Worm (Caenorhabditis elegans) whole organism, early embryonic: ENCODE measurements around the gene srt-40.

ENCODE experiments used
- B0310.2 ChIP-seq: sonication (generic microtip); optimal IDR thresholded peaks from 2 replicates; lab custom pipeline; 2016; ENCODE audit warnings: mild to moderate bottlenecking, missing genetic modification characterization, missing compliant biosample characterization
- F13C5.2 ChIP-seq: sonication (generic microtip); optimal IDR thresholded peaks from 2 replicates; lab custom pipeline; 2017; ENCODE audit warnings: mild to moderate bottlenecking, missing genetic modification characterization, inconsistent platforms, missing compliant biosample characterization
- aly-1 ChIP-seq: sonication (generic microtip); optimal IDR thresholded peaks from 2 replicates; lab custom pipeline; 2016; ENCODE audit warnings: missing genetic modification characterization, missing compliant biosample characterization
- ama-1 ChIP-seq: fragments of 150-350 bp; optimal IDR thresholded peaks from 2 replicates; lab custom pipeline; 2014
- ceh-13 ChIP-seq: fragments of 200-800 bp; sonication (Bioruptor generic); optimal IDR thresholded peaks from 2 replicates; lab custom pipeline; 2018; ENCODE audit warnings: mild to moderate bottlenecking, missing genetic modification characterization, missing compliant biosample characterization
- ceh-36 ChIP-seq: sonication (generic microtip); optimal IDR thresholded peaks from 2 replicates; lab custom pipeline; 2016; ENCODE audit warnings: missing genetic modification characterization, inconsistent platforms, missing compliant biosample characterization
- ets-7 ChIP-seq: sonication (generic microtip); optimal IDR thresholded peaks from 2 replicates; lab custom pipeline; 2016; ENCODE audit warnings: missing genotype, missing genetic modification characterization, missing compliant biosample characterization
- flt-1 ChIP-seq: fragments of 200-800 bp; sonication (Bioruptor generic); IDR thresholded peaks from 2 replicates; pipeline ENCODE4 v1.3.6; 2022; ENCODE audit warnings: missing genetic modification characterization, missing compliant biosample characterization
- hmbx-1 ChIP-seq: sonication (generic microtip); optimal IDR thresholded peaks from 2 replicates; lab custom pipeline; 2016; ENCODE audit warnings: mild to moderate bottlenecking, missing genetic modification characterization, missing compliant biosample characterization
- hmg-4 ChIP-seq: fragments of 200-800 bp; sonication (Bioruptor generic); optimal IDR thresholded peaks from 2 replicates; lab custom pipeline; 2018; ENCODE audit warnings: mild to moderate bottlenecking, missing genetic modification characterization, missing compliant biosample characterization
- hnd-1 ChIP-seq: sonication (generic microtip); optimal IDR thresholded peaks from 2 replicates; lab custom pipeline; 2016; ENCODE audit warnings: missing genetic modification characterization, missing compliant biosample characterization
- pes-1 ChIP-seq: fragments of 200-800 bp; sonication (Bioruptor generic); IDR thresholded peaks from 2 replicates; pipeline ENCODE4 v1.3.6; 2022; ENCODE audit warnings: missing genetic modification reagents, missing genetic modification characterization, missing compliant biosample characterization
- scrt-1 ChIP-seq: fragments of 200-800 bp; sonication (Bioruptor generic); IDR thresholded peaks from 2 replicates; pipeline ENCODE4 v1.3.6; 2022; ENCODE audit warnings: missing genetic modification characterization, missing compliant biosample characterization
- sea-1 ChIP-seq: fragments of 200-800 bp; sonication (Bioruptor generic); conservative IDR thresholded peaks from 2 replicates; pipeline ENCODE4 v1.3.6; 2022; ENCODE audit warnings: missing genetic modification characterization, missing compliant biosample characterization
- tbx-11 ChIP-seq: fragments of 200-800 bp; sonication (Bioruptor generic); IDR thresholded peaks from 2 replicates; pipeline ENCODE4 v1.3.6; 2022; ENCODE audit warnings: missing genetic modification characterization, missing compliant biosample characterization
- tbx-37 ChIP-seq: fragments of 200-800 bp; sonication (Bioruptor generic); conservative IDR thresholded peaks from 2 replicates; pipeline ENCODE4 v1.3.6; 2022; ENCODE audit warnings: missing genetic modification reagents, missing genetic modification characterization, missing compliant biosample characterization
- tra-4 ChIP-seq: sonication (generic microtip); optimal IDR thresholded peaks from 2 replicates; lab custom pipeline; 2017; ENCODE audit warnings: missing genetic modification characterization, missing compliant biosample characterization

srt-40 gene

DNA sequence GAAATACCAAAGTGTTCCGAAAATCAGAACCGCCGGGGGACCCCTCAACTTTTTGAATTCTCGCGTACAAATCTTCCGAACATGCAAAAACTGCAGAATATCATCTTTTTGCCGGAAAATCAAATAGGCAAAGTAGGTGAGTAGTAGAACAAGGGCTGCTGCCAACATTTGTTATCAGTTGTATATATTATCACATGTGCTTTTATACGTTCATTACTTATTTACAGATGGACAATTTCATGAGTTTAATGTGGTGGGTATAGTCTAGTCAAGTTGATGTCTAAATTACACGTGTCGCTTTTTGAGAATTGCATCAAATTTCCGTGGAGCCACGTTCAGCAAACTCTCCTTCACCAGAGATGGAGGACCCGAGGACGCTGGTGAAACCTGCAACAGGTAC is 4.8 kb downstream of the srt-40 start, which contains the start of gene cyp-32B1:
cyp-32B1 (minus strand) TSS at position 176 of the 400 bp plus-strand sequence.
- no peak for TF ChIP-seq hmbx-1 (tag; lab: Kevin White, UChicago)
- no peak for TF ChIP-seq F13C5.2 (tag; lab: Kevin White, UChicago)
- no peak for TF ChIP-seq sea-1 (GFP tag; lab: Robert Waterston, UW)

DNA sequence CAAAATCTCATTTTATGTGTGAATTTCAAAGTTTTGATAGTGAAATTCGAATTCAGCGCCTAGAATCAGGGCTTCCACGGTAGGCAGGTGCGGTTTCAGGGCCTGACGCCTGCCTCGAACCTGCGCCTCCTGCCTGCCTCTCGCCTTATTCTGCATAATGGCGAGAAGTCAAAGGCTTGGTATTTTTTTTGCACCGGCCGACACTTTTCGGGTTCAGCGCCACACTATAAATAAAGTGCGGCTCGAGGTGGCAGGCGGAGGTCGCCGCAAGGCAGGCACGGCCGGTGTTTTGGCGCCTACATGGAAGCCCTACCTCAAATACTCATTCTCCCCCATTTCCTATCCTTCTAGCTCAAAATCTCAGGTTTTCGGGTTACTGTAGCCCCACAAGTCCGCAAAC is 5.7 kb downstream of the srt-40 start:
- no peak for TF ChIP-seq sea-1 (GFP tag; lab: Robert Waterston, UW)
- TF ChIP-seq ets-7 (tag; lab: Kevin White, UChicago) = no peak
- no peak for TF ChIP-seq tbx-11 (GFP tag; lab: Robert Waterston, UW)
- no peak for TF ChIP-seq flt-1 (GFP tag; lab: Robert Waterston, UW)
- no peak for TF ChIP-seq hmbx-1 (tag; lab: Kevin White, UChicago)
- TF ChIP-seq hmg-4 (GFP tag; lab: Kevin White, UChicago) = no peak
- no peak for TF ChIP-seq pes-1 (GFP tag; lab: Robert Waterston, UW)
- TF ChIP-seq ceh-13 (GFP tag; lab: Kevin White, UChicago) = no peak
- no peak for TF ChIP-seq ceh-36 (tag; lab: Kevin White, UChicago)
- TF ChIP-seq tbx-37 (GFP tag; lab: Robert Waterston, UW) = no peak
- no peak for TF ChIP-seq F13C5.2 (tag; lab: Kevin White, UChicago)
- no peak for TF ChIP-seq aly-1 (tag; lab: Kevin White, UChicago)
- no peak for TF ChIP-seq B0310.2 (tag; lab: Kevin White, UChicago)
- no peak for TF ChIP-seq hnd-1
- TF ChIP-seq ama-1 (lab: Kevin White, UChicago) = no peak

DNA sequence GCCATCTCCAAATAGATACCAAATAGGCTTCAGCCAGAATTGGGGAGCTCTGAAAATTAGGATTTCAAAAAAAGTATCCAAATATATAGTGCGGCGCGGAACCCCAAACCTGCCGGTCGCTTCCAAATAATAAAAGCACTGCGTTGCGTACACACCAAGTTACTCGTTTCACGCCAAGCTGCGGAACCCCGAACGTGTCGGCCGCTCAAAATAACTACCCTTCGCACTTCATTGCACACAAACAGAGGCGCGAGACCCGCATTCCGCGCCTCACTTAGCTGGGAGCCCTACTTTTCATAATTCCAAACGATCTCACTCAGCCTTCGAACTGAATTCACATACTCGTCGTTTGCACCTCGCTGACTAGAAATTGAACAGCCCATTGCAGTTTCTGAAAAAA is 6.5 kb downstream of the srt-40 start:
- TF ChIP-seq ceh-13 (GFP tag; lab: Kevin White, UChicago) = no peak

DNA sequence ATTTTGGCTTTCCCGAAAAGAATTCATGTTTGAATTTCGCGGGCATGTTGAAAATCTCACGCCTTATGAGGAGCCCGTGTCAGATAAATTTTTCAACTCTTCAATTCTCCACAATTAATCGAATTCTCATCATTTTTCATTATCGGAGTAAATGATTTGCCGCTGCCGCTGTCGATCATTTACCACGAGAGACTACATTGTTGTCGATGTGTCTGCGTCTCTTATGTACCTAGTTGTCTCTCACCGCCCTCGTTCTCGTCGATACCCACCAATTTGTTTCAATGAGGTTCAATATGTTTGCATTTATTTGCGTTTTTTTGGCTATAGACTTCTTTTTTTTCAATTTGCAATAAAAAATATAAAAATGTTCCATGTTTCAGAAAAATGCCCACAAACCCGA is 14.0 kb downstream of the srt-40 start, which contains the start of gene nhr-13:
nhr-13 (plus strand) TSS at position 369 of the 400 bp plus-strand sequence.
- no peak for TF ChIP-seq tra-4 (tag; lab: Kevin White, UChicago)
- TF ChIP-seq B0310.2 (tag; lab: Kevin White, UChicago) = no peak
- TF ChIP-seq flt-1 (GFP tag; lab: Robert Waterston, UW) = no peak
- TF ChIP-seq pes-1 (GFP tag; lab: Robert Waterston, UW) = no peak
- TF ChIP-seq scrt-1 (GFP tag; lab: Robert Waterston, UW) = no peak
- no peak for TF ChIP-seq hnd-1
- TF ChIP-seq tbx-11 (GFP tag; lab: Robert Waterston, UW) = no peak
- no peak for TF ChIP-seq aly-1 (tag; lab: Kevin White, UChicago)
- TF ChIP-seq F13C5.2 (tag; lab: Kevin White, UChicago) = no peak
- no peak for TF ChIP-seq ama-1 (lab: Kevin White, UChicago)
- TF ChIP-seq hmbx-1 (tag; lab: Kevin White, UChicago) = no peak
- TF ChIP-seq tbx-37 (GFP tag; lab: Robert Waterston, UW) = no peak
- TF ChIP-seq ceh-36 (tag; lab: Kevin White, UChicago) = no peak
- no peak for TF ChIP-seq ets-7 (tag; lab: Kevin White, UChicago)
- TF ChIP-seq ceh-13 (GFP tag; lab: Kevin White, UChicago) = no peak
- no peak for TF ChIP-seq sea-1 (GFP tag; lab: Robert Waterston, UW)

DNA sequence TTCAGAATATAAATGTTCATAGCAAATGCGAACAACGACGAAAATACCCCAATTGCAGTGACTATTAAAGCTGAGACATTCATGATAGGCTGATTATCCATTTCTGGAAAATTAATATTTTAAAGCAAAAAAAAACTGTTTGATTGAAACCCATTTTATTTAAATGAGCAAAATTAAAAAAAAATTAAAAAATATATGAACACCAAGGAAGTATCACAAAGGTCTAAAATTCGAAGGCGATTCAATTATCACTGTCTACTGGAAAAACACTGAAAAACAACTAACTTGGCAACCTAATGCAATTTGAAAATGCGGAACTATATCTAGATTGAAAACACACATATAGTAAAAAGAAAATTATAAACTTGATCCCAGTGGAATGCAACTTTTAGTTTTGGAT is 15.0 kb downstream of the srt-40 start, which contains the start of gene srbc-42:
srbc-42 (minus strand) TSS at position 101 of the 400 bp plus-strand sequence.
- TF ChIP-seq ceh-13 (GFP tag; lab: Kevin White, UChicago) (no peak), pes-1 (GFP tag; lab: Robert Waterston, UW) (no peak), sea-1 (GFP tag; lab: Robert Waterston, UW) (no peak), tbx-37 (GFP tag; lab: Robert Waterston, UW) (no peak), ama-1 (lab: Kevin White, UChicago) (no peak)

DNA sequence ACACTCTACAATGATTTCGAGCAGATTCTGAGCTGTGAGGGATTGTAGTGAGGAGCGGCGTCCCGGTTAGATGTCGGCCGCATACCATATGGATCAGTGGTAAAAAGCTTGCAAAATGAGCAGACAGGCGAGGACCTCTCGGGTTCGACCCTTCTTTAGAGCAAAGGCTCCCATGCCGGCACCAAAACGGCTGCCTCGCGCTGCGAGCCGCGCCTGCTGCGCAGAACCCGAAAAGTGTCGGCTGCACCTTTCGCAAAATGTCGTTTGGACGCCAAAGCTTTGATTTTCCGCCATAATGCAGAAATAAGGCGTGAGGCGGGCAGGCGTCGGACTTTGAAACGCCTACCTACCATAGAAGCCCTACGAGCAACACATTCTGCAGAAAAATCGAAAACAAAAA is 15.7 kb downstream of the srt-40 start:
- TF ChIP-seq hmbx-1 (tag; lab: Kevin White, UChicago) (no peak), aly-1 (tag; lab: Kevin White, UChicago) (no peak), hnd-1 (no peak), sea-1 (GFP tag; lab: Robert Waterston, UW) (no peak), tbx-11 (GFP tag; lab: Robert Waterston, UW) (no peak)

DNA sequence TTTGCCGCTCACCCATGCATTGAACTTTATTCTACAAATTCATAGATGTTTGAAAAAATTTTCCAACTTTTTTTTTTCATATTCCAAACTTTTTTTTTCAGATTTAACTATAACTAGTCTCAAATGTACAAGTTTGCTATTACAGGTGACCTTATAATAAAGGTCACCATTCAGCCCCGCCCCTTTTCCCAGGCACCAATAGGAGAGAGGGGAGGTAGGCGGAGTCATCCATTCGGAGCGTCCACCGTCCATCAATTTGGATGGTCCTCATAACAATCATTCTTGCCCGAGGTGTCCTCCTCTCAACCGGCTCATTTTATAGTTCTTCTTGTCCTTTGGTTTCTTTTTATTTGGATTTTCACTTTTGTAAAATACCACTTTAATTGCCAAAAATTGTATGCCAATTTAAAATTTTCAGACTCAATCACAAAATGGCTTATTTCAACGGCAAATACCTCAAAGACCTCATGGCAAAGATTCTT is 18.2 kb downstream of the srt-40 start, which contains the start of gene Y5H2B.3:
Y5H2B.3 (plus strand) TSS at position 432 of the 482 bp plus-strand sequence.
- TF ChIP-seq tbx-37 (GFP tag; lab: Robert Waterston, UW) (no peak), ama-1 (lab: Kevin White, UChicago) (no peak), hmbx-1 (tag; lab: Kevin White, UChicago) (no peak), flt-1 (GFP tag; lab: Robert Waterston, UW) (no peak), ceh-13 (GFP tag; lab: Kevin White, UChicago) (no peak), aly-1 (tag; lab: Kevin White, UChicago) (no peak), tbx-11 (GFP tag; lab: Robert Waterston, UW) (no peak), pes-1 (GFP tag; lab: Robert Waterston, UW) (no peak), scrt-1 (GFP tag; lab: Robert Waterston, UW) (no peak), tra-4 (tag; lab: Kevin White, UChicago) (no peak), hmg-4 (GFP tag; lab: Kevin White, UChicago) (no peak), ets-7 (tag; lab: Kevin White, UChicago) (no peak)

DNA sequence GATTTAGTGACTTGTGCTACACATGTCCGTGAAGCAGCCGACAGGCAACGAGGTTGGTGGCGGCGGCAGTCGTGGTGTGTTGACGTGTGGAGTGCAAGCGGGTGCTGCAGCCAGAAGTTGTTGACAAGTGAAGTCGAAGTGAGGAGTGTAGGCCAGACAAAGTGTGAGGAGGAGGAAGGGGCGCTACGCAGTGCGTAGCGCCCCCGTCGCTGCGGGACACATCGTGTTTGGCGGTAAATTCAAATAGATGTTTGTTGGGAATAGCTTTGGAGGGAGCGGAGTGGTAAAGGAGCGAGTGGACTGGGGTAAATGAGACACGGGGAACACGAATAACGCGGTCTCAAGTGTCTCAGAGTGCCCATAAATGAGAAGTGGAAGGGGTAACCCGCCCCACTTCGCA is 20.6 kb downstream of the srt-40 start:
- TF ChIP-seq F13C5.2 (tag; lab: Kevin White, UChicago) (no peak), ceh-13 (GFP tag; lab: Kevin White, UChicago) (no peak), aly-1 (tag; lab: Kevin White, UChicago) (no peak), scrt-1 (GFP tag; lab: Robert Waterston, UW) (no peak), pes-1 (GFP tag; lab: Robert Waterston, UW) (no peak), tra-4 (tag; lab: Kevin White, UChicago) (no peak), ama-1 (lab: Kevin White, UChicago) (no peak), hnd-1 (no peak), B0310.2 (tag; lab: Kevin White, UChicago) (no peak), flt-1 (GFP tag; lab: Robert Waterston, UW) (no peak), hmbx-1 (tag; lab: Kevin White, UChicago) (no peak), ets-7 (tag; lab: Kevin White, UChicago) (no peak), hmg-4 (GFP tag; lab: Kevin White, UChicago) (no peak), tbx-11 (GFP tag; lab: Robert Waterston, UW) (no peak), ceh-36 (tag; lab: Kevin White, UChicago) (no peak), sea-1 (GFP tag; lab: Robert Waterston, UW) (no peak), tbx-37 (GFP tag; lab: Robert Waterston, UW) (no peak)
